Fruit fly (Drosophila melanogaster) whole organism, prepupa: ENCODE data around the gene Cyp305a1.

Source experiments
- Blimp-1 ChIP-seq: fragments of 200-800 bp; sonication (Bioruptor generic); optimal IDR thresholded peaks from 3 replicates; lab custom pipeline; 2017; ENCODE audit warnings: missing biosample characterization, missing genetic modification characterization, mild to moderate bottlenecking, moderate library complexity, missing genetic modification reagents
- CG10669 ChIP-seq: fragments of 200-800 bp; sonication (Bioruptor generic); optimal IDR thresholded peaks from 3 replicates; lab custom pipeline; 2018; ENCODE audit warnings: missing biosample characterization, mild to moderate bottlenecking, missing genetic modification characterization, moderate library complexity
- CG11762 ChIP-seq: fragments of 200-800 bp; sonication (Bioruptor generic); optimal IDR thresholded peaks from 3 replicates; lab custom pipeline; 2016; ENCODE audit warnings: missing biosample characterization, missing genetic modification characterization; ENCODE audit not compliant: insufficient read depth
- CG11902 ChIP-seq: fragments of 200-800 bp; sonication (Bioruptor generic); optimal IDR thresholded peaks from 3 replicates; lab custom pipeline; 2016; ENCODE audit warnings: missing biosample characterization, missing genetic modification characterization
- CG32006 ChIP-seq: fragments of 200-800 bp; sonication (Bioruptor generic); optimal IDR thresholded peaks from 3 replicates; lab custom pipeline; 2017; ENCODE audit warnings: missing biosample characterization, mild to moderate bottlenecking, missing genetic modification characterization
- CG4318 ChIP-seq: fragments of 200-800 bp; sonication (Bioruptor generic); optimal IDR thresholded peaks from 3 replicates; lab custom pipeline; 2017; ENCODE audit warnings: missing biosample characterization, mild to moderate bottlenecking, missing genetic modification characterization
- CG9139 ChIP-seq: fragments of 200-800 bp; sonication (Bioruptor generic); optimal IDR thresholded peaks from 3 replicates; lab custom pipeline; 2017; ENCODE audit warnings: missing biosample characterization, mild to moderate bottlenecking, missing genetic modification characterization
- Lpt ChIP-seq: fragments of 200-800 bp; sonication (Bioruptor generic); optimal IDR thresholded peaks from 3 replicates; lab custom pipeline; 2016; ENCODE audit warnings: missing biosample characterization, missing genetic modification characterization
- OdsH ChIP-seq: fragments of 200-800 bp; sonication (Bioruptor generic); optimal IDR thresholded peaks from 3 replicates; lab custom pipeline; 2016; ENCODE audit warnings: missing biosample characterization, missing genetic modification characterization
- dac ChIP-seq: fragments of 200-800 bp; sonication (Bioruptor generic); optimal IDR thresholded peaks from 2 replicates; lab custom pipeline; 2017; ENCODE audit warnings: missing biosample characterization, mild to moderate bottlenecking, missing genetic modification characterization
- svp ChIP-seq: fragments of 200-800 bp; sonication (Bioruptor generic); peaks from one replicate; lab custom pipeline; 2016; ENCODE audit warnings: missing biosample characterization, missing genetic modification characterization

- TF ChIP-seq Lpt (peak; percentile 51), CG32006 (GFP tag; lab: Kevin White, UChicago) (peak; percentile 48), CG4318 (GFP tag; lab: Kevin White, UChicago) (no peak), CG10669 (GFP tag; lab: Kevin White, UChicago) (no peak), CG11762 (GFP tag; lab: Kevin White, UChicago) (no peak), dac (peak; percentile 31), CG11902 (no peak), Blimp-1 (GFP tag; lab: Kevin White, UChicago) (no peak), CG9139 (peak; percentile 1), svp (no peak), OdsH (no peak)
These were observed 20.3 kb downstream of the Cyp305a1 start for dm6 chr3L:19792717-19793437.
